Fruit fly (Drosophila melanogaster) whole organism, embryonic: ENCODE data around the gene tbc.

ENCODE experiments used
- CG10321 ChIP-seq: fragments of 200-800 bp; sonication (Bioruptor generic); IDR thresholded peaks from 2 replicates; pipeline ENCODE4 v1.3.6; 2022; ENCODE audit warnings: missing biosample characterization, missing genetic modification characterization
- CG10565 ChIP-seq: fragments of 200-800 bp; sonication (Bioruptor generic); optimal IDR thresholded peaks from 3 replicates; lab custom pipeline; 2016; ENCODE audit warnings: missing biosample characterization, mild to moderate bottlenecking, missing genetic modification characterization
- CG14710 ChIP-seq: fragments of 200-800 bp; sonication (Bioruptor generic); optimal IDR thresholded peaks from 3 replicates; lab custom pipeline; 2019; ENCODE audit warnings: missing biosample characterization, mild to moderate bottlenecking, missing genetic modification characterization, moderate library complexity
- CG15073 ChIP-seq: fragments of 200-800 bp; sonication (Bioruptor generic); optimal IDR thresholded peaks from 2 replicates; lab custom pipeline; 2016; ENCODE audit warnings: missing biosample characterization, missing genetic modification characterization
- CG17361 ChIP-seq: fragments of 200-800 bp; sonication (Bioruptor generic); IDR thresholded peaks from 3 replicates; pipeline ENCODE4 v1.3.6; 2022; ENCODE audit warnings: missing biosample characterization, missing genetic modification characterization
- CG1832 ChIP-seq: fragments of 200-800 bp; sonication (Bioruptor generic); optimal IDR thresholded peaks from 2 replicates; lab custom pipeline; 2017; ENCODE audit warnings: missing biosample characterization, mild to moderate bottlenecking, missing genetic modification characterization, inconsistent platforms
- CG32767 ChIP-seq: fragments of 200-800 bp; sonication (Bioruptor generic); IDR thresholded peaks from 2 replicates; pipeline ENCODE4 v1.3.6; 2022; ENCODE audit warnings: missing biosample characterization, missing genetic modification characterization
- CG4707 ChIP-seq: fragments of 200-800 bp; sonication (Bioruptor generic); optimal IDR thresholded peaks from 2 replicates; lab custom pipeline; 2018; ENCODE audit warnings: missing biosample characterization, mild to moderate bottlenecking, missing genetic modification characterization, moderate library complexity
- CG5180 ChIP-seq: fragments of 200-800 bp; sonication (Bioruptor generic); optimal IDR thresholded peaks from 3 replicates; lab custom pipeline; 2017; ENCODE audit warnings: missing biosample characterization, missing genetic modification characterization, mild to moderate bottlenecking, moderate library complexity, missing genetic modification reagents
- CG6689 ChIP-seq: fragments of 200-800 bp; sonication (Bioruptor generic); IDR thresholded peaks from 2 replicates; pipeline ENCODE4 v1.3.6; 2022; ENCODE audit warnings: missing biosample characterization, missing genetic modification characterization
- HLHmδ ChIP-seq: fragments of 200-800 bp; sonication (Bioruptor generic); optimal IDR thresholded peaks from 2 replicates; lab custom pipeline; 2018; ENCODE audit warnings: missing biosample characterization, mild to moderate bottlenecking, missing genetic modification characterization, moderate library complexity
- MBD-R2 ChIP-seq: fragments of 200-800 bp; sonication (Bioruptor generic); IDR thresholded peaks from 2 replicates; pipeline ENCODE4 v1.3.6; 2022; ENCODE audit warnings: missing biosample characterization, missing genetic modification characterization
- Poxn ChIP-seq: fragments of 200-800 bp; sonication (Bioruptor generic); IDR thresholded peaks from 2 replicates; pipeline ENCODE4 v1.3.6; 2022; ENCODE audit warnings: missing biosample characterization, missing genetic modification characterization
- ac ChIP-seq: fragments of 200-800 bp; sonication (Bioruptor generic); optimal IDR thresholded peaks from 3 replicates; lab custom pipeline; 2017; ENCODE audit warnings: missing biosample characterization, mild to moderate bottlenecking, missing genetic modification characterization
- corto ChIP-seq: fragments of 200-800 bp; sonication (Bioruptor generic); optimal IDR thresholded peaks from 2 replicates; lab custom pipeline; 2016; ENCODE audit warnings: missing biosample characterization, mild to moderate bottlenecking, missing genetic modification characterization, moderate library complexity
- dan ChIP-seq: fragments of 200-800 bp; sonication (Bioruptor generic); IDR thresholded peaks from 2 replicates; pipeline ENCODE4 v1.3.6; 2022; ENCODE audit warnings: missing biosample characterization, missing genetic modification characterization
- emc ChIP-seq: fragments of 200-800 bp; sonication (Bioruptor generic); optimal IDR thresholded peaks from 2 replicates; lab custom pipeline; 2016; ENCODE audit warnings: missing biosample characterization, missing genetic modification characterization
- fd102C ChIP-seq: fragments of 200-800 bp; sonication (Bioruptor generic); optimal IDR thresholded peaks from 2 replicates; lab custom pipeline; 2018; ENCODE audit warnings: missing biosample characterization, mild to moderate bottlenecking, missing genetic modification characterization, moderate library complexity
- fd3F ChIP-seq: fragments of 200-800 bp; sonication (Bioruptor generic); optimal IDR thresholded peaks from 2 replicates; lab custom pipeline; 2018; ENCODE audit warnings: missing biosample characterization, mild to moderate bottlenecking, missing genetic modification characterization, moderate library complexity
- fd64A ChIP-seq: fragments of 200-800 bp; sonication (Bioruptor generic); optimal IDR thresholded peaks from 3 replicates; lab custom pipeline; 2018; ENCODE audit warnings: missing biosample characterization, mild to moderate bottlenecking, missing genetic modification characterization
- fru ChIP-seq: fragments of >200 bp; optimal IDR thresholded peaks from 2 replicates; lab custom pipeline; 2017
- kni ChIP-seq: fragments of 200-800 bp; sonication (Bioruptor generic); optimal IDR thresholded peaks from 3 replicates; lab custom pipeline; 2017; ENCODE audit warnings: mild to moderate bottlenecking, missing biosample characterization, missing genetic modification reagents, missing genetic modification characterization
- p53 ChIP-seq: fragments of 200-800 bp; sonication (Bioruptor generic); optimal IDR thresholded peaks from 2 replicates; lab custom pipeline; 2016; ENCODE audit warnings: missing biosample characterization, missing genetic modification characterization
- pan ChIP-seq, 4 experiments: fragments of >200 bp in 3 of 4; fragments of 200-800 bp in 1 of 4; sonication (Bioruptor generic) in 1 of 4; optimal IDR thresholded peaks in 3 of 4; IDR thresholded peaks in 1 of 4; 2 replicates each; pipeline versions ENCODE4 v1.3.6 to Lab custom; 2017 to 2022; ENCODE audit warnings: missing biosample characterization in 2 of 4, missing genetic modification characterization in 2 of 4, mixed read lengths in 1 of 4
- sqz ChIP-seq: fragments of 200-800 bp; sonication (Bioruptor generic); optimal IDR thresholded peaks from 3 replicates; lab custom pipeline; 2018; ENCODE audit warnings: missing biosample characterization, mild to moderate bottlenecking, missing genetic modification characterization
- toy ChIP-seq: fragments of 200-800 bp; sonication (Bioruptor generic); IDR thresholded peaks from 2 replicates; pipeline ENCODE4 v1.3.6; 2022; ENCODE audit warnings: missing biosample characterization, missing genetic modification characterization
- ttk ChIP-seq: fragments of 200-800 bp; sonication (Bioruptor generic); IDR thresholded peaks from 2 replicates; pipeline ENCODE4 v2.1.2; 2022; ENCODE audit warnings: missing biosample characterization, missing genetic modification characterization

Gene tbc

dm6 chrX:20511382-20511853 lies 62.3 kb downstream of the tbc start, which contains the start of gene CG1812 (continued):
- TF ChIP-seq CG17361 (no peak), MBD-R2 (GFP tag; lab: Robert Waterston, UW) (peak; percentile 70), CG10321 (peak; percentile 30; the same call in 1 of the 2 replicates), CG15073 (GFP tag; lab: Kevin White, UChicago) (no peak), corto (GFP tag; lab: Kevin White, UChicago) (no peak), CG14710 (tag; lab: Kevin White, UChicago) (peak; percentile 8), CG10565 (GFP tag; lab: Kevin White, UChicago) (no peak), p53 (no peak), CG32767 (GFP tag; lab: Robert Waterston, UW) (no peak), fd102C (GFP tag; lab: Kevin White, UChicago) (no peak), ac (no peak), sqz (GFP tag; lab: Kevin White, UChicago) (no peak), CG6689 (peak; percentile 50), CG1832 (GFP tag; lab: Kevin White, UChicago) (peak; percentile 68), fru (lab: Kevin White, UChicago) (no peak), ttk (0 out of 2 replicates have a peak, but pooled peaks have one; percentile 20), pan (optimal IDR thresholded peaks at IDR 0.05; lab: Kevin White, UChicago) (no peak), pan (GFP tag; optimal IDR thresholded peaks at IDR 0.05 in 1 of 2, IDR thresholded peaks at IDR 0.05 in 1 of 2) (peak in 1 of 2 experiments; percentile 49), Poxn (GFP tag; lab: Robert Waterston, UW) (no peak), fd3F (GFP tag; lab: Kevin White, UChicago) (no peak), CG4707 (GFP tag; lab: Kevin White, UChicago) (no peak), CG5180 (GFP tag; lab: Kevin White, UChicago) (no peak), fd64A (GFP tag; lab: Kevin White, UChicago) (no peak), dan (no peak), toy (no peak), emc (GFP tag; lab: Kevin White, UChicago) (no peak), kni (no peak), HLHmδ (GFP tag; lab: Kevin White, UChicago) (no peak)
